Worm (Caenorhabditis elegans) whole organism, midembryonic: ENCODE data around the gene srx-43.
A peak's percentile ranks its signal among the peaks of the same experiment; 100 is the strongest.

Experiments used
- T22C8.4 ChIP-seq: fragments of 200-800 bp; sonication (Bioruptor generic); IDR thresholded peaks from 2 replicates; pipeline ENCODE4 v1.3.6; 2022; ENCODE audit warnings: missing genetic modification characterization, missing compliant biosample characterization
- cog-1 ChIP-seq: sonication (generic microtip); optimal IDR thresholded peaks from 2 replicates; lab custom pipeline; 2016; ENCODE audit warnings: missing genetic modification characterization, missing compliant biosample characterization
- flt-1 ChIP-seq: fragments of 200-800 bp; sonication (Bioruptor generic); IDR thresholded peaks from 2 replicates; pipeline ENCODE4 v1.3.6; 2022; ENCODE audit warnings: missing genetic modification characterization, missing compliant biosample characterization
- klf-2 ChIP-seq: fragments of 200-800 bp; sonication (Bioruptor generic); conservative IDR thresholded peaks from 2 replicates; pipeline ENCODE4 v1.3.6; 2022; ENCODE audit warnings: missing genetic modification reagents, missing genetic modification characterization, missing compliant biosample characterization
- ref-1 ChIP-seq: fragments of 200-800 bp; sonication (Bioruptor generic); conservative IDR thresholded peaks from 2 replicates; pipeline ENCODE4 v1.3.6; 2022; ENCODE audit warnings: missing genetic modification reagents, missing genetic modification characterization, missing compliant biosample characterization
- tab-1 ChIP-seq: fragments of 200-800 bp; sonication (Bioruptor generic); IDR thresholded peaks from 2 replicates; pipeline ENCODE4 v1.3.6; 2022; ENCODE audit warnings: missing genetic modification characterization, missing compliant biosample characterization
- ztf-23 ChIP-seq: fragments of 200-800 bp; sonication (Bioruptor generic); IDR thresholded peaks from 2 replicates; pipeline ENCODE4 v1.3.6; 2022; ENCODE audit warnings: missing genetic modification reagents, missing genetic modification characterization, missing compliant biosample characterization

ce11 chrV:16022600-16022999 is 4.8 kb downstream of the srx-43 start:
- TF ChIP-seq ztf-23 (GFP tag; lab: Robert Waterston, UW) (0 out of 2 replicates have a peak, but pooled peaks have one; percentile 40), T22C8.4 (GFP tag; lab: Robert Waterston, UW) (no peak; the same call in 1 of the 2 replicates), cog-1 (tag; lab: Kevin White, UChicago) (peak; percentile 30), tab-1 (no peak), flt-1 (GFP tag; lab: Robert Waterston, UW) (peak; percentile 61), klf-2 (GFP tag; lab: Robert Waterston, UW) (no peak), ref-1 (GFP tag; lab: Robert Waterston, UW) (no peak)
